Fruit fly (Drosophila melanogaster): Measurements from ENCODE around the gene Srg3.

DNA sequence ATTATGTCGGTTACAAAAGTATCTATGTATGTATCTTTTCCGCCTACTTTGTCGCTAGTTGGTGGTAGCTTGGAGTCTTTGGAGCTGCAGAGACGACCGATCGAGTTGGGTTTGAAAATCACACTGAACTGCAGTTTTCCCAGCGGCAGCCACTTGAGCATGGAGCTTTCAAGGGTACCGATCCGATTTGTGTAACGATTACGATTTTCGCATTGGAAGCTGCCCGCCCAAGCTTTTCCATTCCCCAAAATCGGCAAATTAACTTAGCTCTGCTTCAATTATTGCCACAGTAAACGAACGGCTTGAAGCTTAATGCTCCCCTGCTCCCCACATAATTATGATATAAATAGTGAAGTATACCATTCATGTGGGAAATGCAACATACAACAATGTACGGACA is 46.1 kb downstream of the Srg3 start, which contains the start of gene CG32036:
- TF ChIP-seq pan (optimal IDR thresholded peaks at IDR 0.05) (no peak), EcR (GFP tag; optimal IDR thresholded peaks at IDR 0.05) (no peak), usp (GFP tag; optimal IDR thresholded peaks at IDR 0.05) (no peak), Dll (optimal IDR thresholded peaks at IDR 0.05) (no peak), psq (optimal IDR thresholded peaks at IDR 0.05) (no peak), CG8478 (optimal IDR thresholded peaks at IDR 0.05) (no peak)

Data from whole organism.